Worm (Caenorhabditis elegans) whole organism, L4/young adult: ENCODE measurements around the gene C07H6.9.
"Not testable (repeated sequence)": the region's sequence is repeated elsewhere in the genome, so short reads cannot be mapped to it uniquely, and the experiment has no call there.

ENCODE experiments used
- W03F9.2 ChIP-seq: fragments of 150-350 bp; optimal IDR thresholded peaks from 2 replicates; lab custom pipeline; 2014; ENCODE audit warnings: missing biosample characterization, missing genetic modification characterization
- dao-5 ChIP-seq: sonication (generic microtip); optimal IDR thresholded peaks from 2 replicates; lab custom pipeline; 2016; ENCODE audit warnings: missing genotype, missing genetic modification characterization, moderate library complexity, missing compliant biosample characterization
- him-1 ChIP-seq: sonication (generic microtip); optimal IDR thresholded peaks from 2 replicates; lab custom pipeline; 2016; ENCODE audit warnings: missing genotype, missing genetic modification reagents, missing genetic modification characterization, missing compliant biosample characterization

The C07H6.9 gene

DNA sequence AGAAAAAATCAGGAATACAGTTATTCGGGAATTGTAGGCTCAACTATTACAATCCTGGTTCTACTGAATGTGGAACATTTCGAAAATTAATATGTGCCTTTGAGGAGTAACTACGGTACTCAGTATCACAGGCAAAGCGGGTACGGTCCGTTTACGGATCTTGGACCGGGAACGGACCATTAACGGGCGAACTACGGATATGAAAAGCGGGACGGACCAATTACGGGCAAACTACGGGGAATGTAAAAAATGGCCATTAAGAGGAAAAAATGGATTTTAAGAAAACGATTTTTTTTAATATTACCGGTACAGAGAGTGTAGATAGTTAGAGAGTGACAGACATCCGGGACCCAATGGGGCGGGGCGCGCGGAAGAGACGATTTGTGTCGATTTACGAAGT lies 30.3 kb downstream of the C07H6.9 start, which contains the start of gene H14A12.5:
H14A12.5 (minus strand) TSS at position 101 of the 400 bp plus-strand sequence.
- not testable (repeated sequence) for TF ChIP-seq W03F9.2 (tag; lab: Kevin White, UChicago); him-1 (tag; lab: Kevin White, UChicago); dao-5

DNA sequence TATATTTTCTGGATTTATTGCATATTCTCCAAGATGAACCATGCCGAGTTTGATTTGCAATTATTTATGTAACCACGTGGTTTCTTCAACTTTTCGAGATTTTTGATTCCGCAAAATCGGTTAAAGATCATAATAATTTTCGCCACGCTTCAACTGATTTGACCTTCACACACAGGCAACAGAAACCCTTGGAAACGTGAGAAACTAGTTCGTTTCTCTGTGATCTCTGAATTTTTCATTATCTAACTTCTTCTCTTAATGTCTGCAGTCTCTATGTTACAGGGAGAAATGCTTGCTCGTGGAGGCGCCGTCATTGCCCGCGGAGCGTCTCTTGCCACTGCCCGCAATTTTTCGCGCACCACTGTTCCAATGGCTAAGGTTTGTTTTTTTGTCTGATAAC lies 33.9 kb downstream of the C07H6.9 start, which contains the start of gene fum-1:
fum-1 (plus strand) TSS at position 259 of the 400 bp plus-strand sequence.
- TF ChIP-seq W03F9.2 (tag; lab: Kevin White, UChicago) (no peak), dao-5 (no peak), him-1 (tag; lab: Kevin White, UChicago) (no peak)

DNA sequence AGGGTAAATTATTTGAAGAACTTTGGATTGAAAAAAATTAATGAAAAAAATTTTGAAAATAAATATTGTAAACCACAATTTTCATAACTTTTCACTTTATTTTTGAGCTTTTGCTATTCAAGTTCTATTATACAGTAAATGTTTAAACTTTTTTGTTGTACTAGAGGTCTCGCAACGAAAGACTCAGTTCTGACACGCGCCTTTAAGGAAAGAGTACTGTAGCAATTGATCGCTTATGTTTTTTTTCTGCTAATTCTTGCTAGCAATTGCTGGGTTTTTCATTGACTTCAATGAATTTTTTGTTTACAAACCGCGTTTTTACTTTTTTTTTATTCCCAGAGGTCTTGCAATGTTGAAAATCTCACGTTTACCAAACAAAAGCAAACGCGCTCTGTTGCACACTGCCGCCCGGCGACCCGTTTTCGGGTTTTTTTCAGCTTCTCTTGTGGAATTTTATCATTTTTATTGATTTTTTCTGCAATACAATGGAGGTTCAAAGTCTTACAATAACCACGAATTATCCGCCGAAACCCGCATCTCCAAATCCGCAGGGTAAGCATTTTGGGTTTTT lies 35.7 kb downstream of the C07H6.9 start, which contains the start of gene H14A12.3:
H14A12.3 (plus strand) TSS at position 360 of the 571 bp plus-strand sequence.
- TF ChIP-seq W03F9.2 (tag; lab: Kevin White, UChicago) (no peak), dao-5 (no peak), him-1 (tag; lab: Kevin White, UChicago) (no peak)

DNA sequence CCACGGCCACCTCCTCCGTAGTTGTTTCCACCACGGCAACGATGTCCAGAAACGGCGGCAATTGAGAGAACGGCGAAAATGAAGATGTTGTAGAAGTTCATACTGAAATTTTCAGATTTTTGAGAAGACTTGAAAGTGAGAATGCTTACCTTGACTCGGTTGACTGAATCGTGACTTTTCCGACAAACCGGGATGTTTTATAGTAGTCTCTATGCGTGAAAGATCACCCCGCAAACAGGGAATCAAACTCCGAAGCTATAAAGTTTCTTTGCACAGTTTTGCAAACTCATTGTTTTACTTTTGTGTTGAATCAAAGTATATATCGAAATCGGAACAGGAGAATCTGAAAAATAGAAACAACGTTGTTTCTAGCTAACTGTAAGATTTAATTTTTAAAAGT lies 37.0 kb downstream of the C07H6.9 start, which contains the start of gene fipr-20:
fipr-20 (minus strand) TSS at position 101 of the 400 bp plus-strand sequence.
- no peak for TF ChIP-seq W03F9.2 (tag; lab: Kevin White, UChicago)
- no peak for TF ChIP-seq dao-5
- no peak for TF ChIP-seq him-1 (tag; lab: Kevin White, UChicago)

DNA sequence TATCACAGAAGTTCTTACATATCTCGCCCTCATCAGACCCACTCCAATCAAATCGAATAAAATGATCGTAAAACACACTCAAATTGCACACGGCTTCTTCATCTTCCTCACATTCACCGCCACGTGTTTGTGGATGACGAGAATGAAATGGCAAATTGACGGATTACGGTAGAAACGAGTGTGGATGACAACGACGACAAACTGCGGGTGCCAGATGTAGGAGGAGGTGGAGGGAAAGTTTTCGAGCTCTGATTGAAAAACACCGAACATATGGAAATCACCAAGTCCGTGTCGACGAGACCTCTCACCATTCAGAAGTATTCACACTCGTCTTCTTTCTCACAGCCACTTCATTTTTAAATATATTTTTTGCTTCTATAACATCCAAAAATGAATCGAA lies 39.3 kb downstream of the C07H6.9 start, which contains the start of gene mls-1:
mls-1 (plus strand) TSS at position 324 of the 400 bp plus-strand sequence.
- no peak for TF ChIP-seq him-1 (tag; lab: Kevin White, UChicago)
- TF ChIP-seq dao-5, result no peak
- no peak for TF ChIP-seq W03F9.2 (tag; lab: Kevin White, UChicago)

DNA sequence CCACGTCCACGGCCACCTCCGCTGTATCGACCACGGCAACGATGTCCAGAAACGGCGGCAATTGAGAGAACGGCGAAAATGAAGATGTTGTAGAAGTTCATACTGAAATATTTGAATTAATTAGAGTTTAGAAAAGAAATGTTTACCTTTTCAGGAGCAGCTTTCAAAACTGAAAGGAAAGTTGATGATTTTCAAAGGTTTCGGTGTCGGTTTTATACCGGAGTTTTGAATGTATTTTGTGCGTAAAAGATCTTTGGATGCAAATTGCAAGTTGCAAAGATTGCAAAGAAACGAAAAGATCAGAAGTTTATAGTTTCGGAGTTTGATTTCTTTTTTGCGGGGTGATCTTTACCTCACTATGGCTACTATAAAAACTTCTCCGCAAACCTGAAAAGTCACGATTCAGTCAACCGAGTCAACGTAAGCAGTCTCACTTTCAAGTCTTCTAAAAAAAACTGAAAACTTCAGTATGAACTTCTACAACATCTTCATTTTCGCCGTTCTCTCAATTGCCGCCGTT lies 40.4 kb downstream of the C07H6.9 start, which contains the start of the genes fipr-19 and fipr-18:
fipr-19 (minus strand) TSS at position 101 of the 520 bp plus-strand sequence.
fipr-18 (plus strand) TSS at position 470 of the 520 bp plus-strand sequence.
- no peak for TF ChIP-seq W03F9.2 (tag; lab: Kevin White, UChicago)
- no peak for TF ChIP-seq dao-5
- no peak for TF ChIP-seq him-1 (tag; lab: Kevin White, UChicago)

DNA sequence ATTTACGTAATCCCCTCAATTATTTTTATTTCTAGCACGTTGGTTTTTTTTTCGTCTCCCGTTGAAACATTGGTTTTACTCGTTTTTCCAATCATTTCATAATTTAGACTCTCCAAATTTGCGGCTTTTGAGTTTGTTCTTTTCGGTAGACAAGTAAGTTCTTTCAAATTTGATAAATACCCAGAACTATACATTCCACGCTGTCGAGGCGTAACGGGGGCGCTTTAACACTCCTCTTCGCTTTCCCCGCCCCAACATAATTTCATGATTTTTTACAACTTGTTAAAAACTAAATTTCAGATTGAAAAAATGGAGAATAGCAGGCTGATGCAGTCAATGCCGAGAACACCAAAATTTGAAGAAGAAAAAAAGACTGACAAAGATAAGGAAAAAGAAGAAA lies 42.6 kb downstream of the C07H6.9 start, which contains the start of gene Y69F12A.1:
Y69F12A.1 (plus strand) TSS at position 301 of the 400 bp plus-strand sequence.
- TF ChIP-seq him-1 (tag; lab: Kevin White, UChicago) (no peak), W03F9.2 (tag; lab: Kevin White, UChicago) (no peak), dao-5 (no peak)

DNA sequence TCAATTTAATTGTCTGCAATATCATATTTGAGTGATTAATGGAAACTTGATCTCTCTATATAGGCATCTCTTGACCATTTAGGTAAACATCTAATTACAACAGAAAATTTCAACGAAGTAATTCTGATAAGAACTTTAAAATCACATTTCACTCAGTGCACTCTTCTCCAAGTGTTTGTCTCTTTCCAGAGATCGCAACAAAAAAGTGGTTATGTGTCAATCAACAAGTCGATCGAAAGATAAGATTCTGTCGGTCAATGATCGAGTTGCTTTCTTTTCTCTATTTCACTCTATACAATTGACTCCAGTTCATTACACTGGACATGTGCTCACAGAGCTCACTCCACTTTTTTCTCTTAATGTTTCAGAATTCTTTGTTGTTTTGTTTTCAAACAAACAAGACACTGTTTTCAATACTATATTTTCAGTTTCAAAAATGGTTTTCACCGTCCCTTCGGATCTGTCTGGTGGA lies 45.6 kb downstream of the C07H6.9 start, which contains the start of gene alh-12:
alh-12 (plus strand) TSS at position 422 of the 472 bp plus-strand sequence.
- TF ChIP-seq him-1 (tag; lab: Kevin White, UChicago) (no peak), dao-5 (no peak), W03F9.2 (tag; lab: Kevin White, UChicago) (no peak)
